Fruit fly (Drosophila melanogaster) Kc167 (cell line): ENCODE data around the gene Elp3.

ENCODE experiments used
- Myc ChIP-seq: fragments of >200 bp; optimal IDR thresholded peaks from 2 replicates; lab custom pipeline; 2017; ENCODE audit warnings: missing external identifiers
- psq ChIP-seq: fragments of >200 bp; optimal IDR thresholded peaks from 2 replicates; lab custom pipeline; 2017; ENCODE audit warnings: missing external identifiers
- ttk ChIP-seq: sonication (Bioruptor generic); optimal IDR thresholded peaks from 2 replicates; lab custom pipeline; 2017; ENCODE audit warnings: missing external identifiers

DNA sequence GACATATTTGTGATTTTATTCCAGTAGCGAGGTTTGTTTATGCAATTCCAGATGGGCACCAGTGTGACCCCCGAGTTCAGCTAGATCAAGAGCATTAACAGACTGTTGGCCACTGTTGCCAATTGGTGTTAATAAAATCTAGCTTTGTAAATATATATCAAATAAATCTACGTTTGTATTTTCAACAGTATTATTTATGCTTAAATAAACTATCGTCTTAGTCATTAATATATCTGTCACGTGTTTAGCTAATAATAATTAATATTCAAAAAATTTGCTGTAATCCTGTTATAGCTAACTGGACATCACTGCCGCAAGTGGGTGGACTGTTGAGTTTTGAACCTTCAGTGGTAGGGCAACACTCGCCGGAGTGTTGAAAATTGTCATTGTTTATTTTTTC is 15.0 kb downstream of the Elp3 start, which contains the start of the genes mRpL27 and CG15435:
- no peak for TF ChIP-seq ttk (lab: Kevin White, UChicago)
- no peak for TF ChIP-seq Myc (lab: Kevin White, UChicago)
- no peak for TF ChIP-seq psq (lab: Kevin White, UChicago)
